Fruit fly (Drosophila melanogaster): Measurements from ENCODE around the gene Lcp65Ae.
"Not testable (repeated sequence)": the region's sequence is repeated elsewhere in the genome, so short reads cannot be mapped to it uniquely, and the experiment has no call there.

Gene Lcp65Ae

DNA sequence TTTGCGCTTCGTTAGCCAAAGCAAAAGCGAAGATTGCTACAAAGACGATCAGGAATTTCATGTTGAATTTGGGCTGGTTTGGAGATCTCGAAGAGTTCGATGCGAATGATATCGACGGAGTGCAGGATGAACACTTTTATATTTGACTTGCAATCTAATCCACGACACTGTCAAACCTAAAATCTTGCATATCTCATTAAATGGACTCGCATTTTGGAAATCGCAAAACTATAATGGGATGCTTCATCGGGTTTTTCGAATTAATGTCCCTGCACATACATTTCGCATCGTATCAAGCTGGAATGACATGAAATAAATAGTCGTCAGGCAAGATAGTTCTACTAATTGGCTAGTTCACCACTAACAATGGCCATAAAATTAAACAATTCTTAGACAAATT, at the start of gene Lcp65Ae:
Gene Lcp65Ae, minus strand, starts transcription at position 101 of the 400 bp plus-strand sequence.
- no peak for TF ChIP-seq CG8478 (optimal IDR thresholded peaks at IDR 0.05)
- TF ChIP-seq CTCF (optimal IDR thresholded peaks at IDR 0.05) = no peak

DNA sequence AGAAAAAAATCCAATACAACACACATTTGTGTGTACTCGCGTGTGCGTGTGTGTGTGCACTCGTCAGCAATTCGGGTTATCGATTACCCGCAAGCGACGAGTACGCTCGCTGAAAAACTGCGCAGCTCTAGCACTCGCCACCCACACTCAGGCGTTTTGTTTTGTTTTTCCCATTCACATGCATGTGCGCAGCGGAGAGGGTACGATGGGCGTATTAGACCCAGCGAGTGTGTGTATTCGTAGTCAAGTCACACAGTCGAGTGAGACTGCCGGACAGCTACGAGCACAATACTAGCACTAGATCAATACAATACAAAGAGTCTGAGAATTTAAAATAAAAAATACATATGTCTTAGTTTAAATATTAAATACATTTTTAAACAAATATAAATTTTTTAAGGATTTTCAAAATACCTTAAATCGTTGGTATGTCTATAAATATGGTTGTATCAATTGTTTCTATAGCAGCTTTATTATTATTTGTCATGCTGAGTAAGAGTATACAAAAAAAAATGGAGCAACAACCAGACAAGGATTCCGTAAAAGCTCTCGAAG, 47.0 kb upstream of the Lcp65Ae start, which contains the start of the genes D19B and CG43293:
Gene D19B, minus strand, starts transcription at position 37 of the 555 bp plus-strand sequence.
Gene CG43293, plus strand, starts transcription at position 306 of the 555 bp plus-strand sequence.
- no peak for TF ChIP-seq CG8478 (optimal IDR thresholded peaks at IDR 0.05)
- TF ChIP-seq CTCF (optimal IDR thresholded peaks at IDR 0.05) = peak; percentile 30 to 53

DNA sequence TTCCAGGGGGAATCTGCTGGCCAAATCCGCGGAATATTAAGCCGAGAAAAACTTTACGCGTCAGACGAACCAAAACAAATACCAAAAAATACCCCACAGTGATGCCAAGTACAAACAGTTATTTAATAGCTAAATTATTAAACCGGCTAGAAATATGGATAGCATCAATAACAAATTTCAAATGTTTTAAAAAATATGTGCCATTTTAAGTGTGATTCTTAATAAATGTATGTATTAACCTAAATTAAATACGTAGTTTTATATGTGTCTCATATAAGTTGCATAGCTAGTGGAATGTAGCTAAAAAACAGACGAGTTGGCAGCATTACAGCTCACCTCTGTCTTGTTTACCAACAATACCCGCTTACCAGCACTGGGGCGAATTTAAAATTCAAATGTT, 43.9 kb upstream of the Lcp65Ae start, which contains the start of gene CG10274:
Gene CG10274, minus strand, starts transcription at position 54 of the 400 bp plus-strand sequence.
- TF ChIP-seq CG8478 (optimal IDR thresholded peaks at IDR 0.05) = no peak
- TF ChIP-seq CTCF (optimal IDR thresholded peaks at IDR 0.05) = no peak

DNA sequence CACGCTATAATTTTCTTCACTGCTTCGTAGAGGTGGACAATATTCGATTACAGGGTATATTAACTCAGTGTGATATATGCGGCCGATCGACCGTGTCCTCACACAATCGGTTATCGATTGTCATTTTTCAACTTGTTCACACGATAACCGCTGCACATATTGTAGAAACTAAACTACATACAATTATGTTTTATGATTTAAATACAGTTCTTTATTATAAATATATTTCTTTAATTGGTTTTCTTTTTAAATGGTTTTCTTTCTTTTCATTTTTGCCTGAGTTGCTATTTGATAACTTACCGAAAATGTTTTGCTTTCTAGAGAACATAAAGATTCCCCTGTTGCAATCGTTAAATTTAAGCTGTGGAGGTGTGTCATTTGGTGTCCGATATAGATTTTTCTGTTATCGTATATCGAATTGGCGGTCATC, 35.9 kb upstream of the Lcp65Ae start, which contains the start of the genes fmt and CG7376:
Gene fmt, minus strand, starts transcription at position 55 of the 430 bp plus-strand sequence.
Gene CG7376, plus strand, starts transcription at position 423 of the 430 bp plus-strand sequence.
- TF ChIP-seq CG8478 (optimal IDR thresholded peaks at IDR 0.05) (no peak), CTCF (optimal IDR thresholded peaks at IDR 0.05) (no peak)

DNA sequence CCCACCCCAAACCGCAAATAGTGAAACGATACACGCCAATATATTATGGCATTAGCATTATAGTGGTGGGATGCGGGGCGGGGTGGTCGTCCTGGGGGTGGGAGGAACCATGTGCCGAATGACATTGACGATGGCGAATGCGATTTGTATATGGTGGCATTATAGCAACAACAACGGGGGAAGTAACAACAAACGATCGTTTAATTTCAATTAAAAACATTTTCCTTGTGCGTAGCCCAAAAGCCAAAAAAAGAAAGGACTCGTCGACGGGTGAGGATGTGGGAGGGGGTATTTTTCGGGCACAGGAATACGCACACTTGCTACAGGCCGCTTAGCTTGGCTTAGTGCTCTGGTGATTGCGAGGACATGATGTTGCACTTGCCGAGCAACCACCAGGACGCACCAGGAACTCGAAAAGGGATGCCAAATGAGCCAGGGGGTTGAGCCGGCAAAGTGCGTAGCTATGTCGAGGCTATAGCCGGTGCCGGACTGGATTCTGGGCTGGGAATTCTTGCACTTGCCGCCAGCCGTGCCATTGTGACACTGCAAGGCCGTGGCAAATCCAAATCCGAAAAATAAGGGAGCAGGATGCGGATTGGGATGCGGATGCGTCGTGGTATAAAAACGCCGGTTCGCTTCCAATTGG, 24.7 kb upstream of the Lcp65Ae start, which contains the start of gene Prdm13:
Gene Prdm13, plus strand, starts transcription at position 645 of the 646 bp plus-strand sequence.
- TF ChIP-seq CTCF (optimal IDR thresholded peaks at IDR 0.05) (no peak), CG8478 (optimal IDR thresholded peaks at IDR 0.05) (no peak)

DNA sequence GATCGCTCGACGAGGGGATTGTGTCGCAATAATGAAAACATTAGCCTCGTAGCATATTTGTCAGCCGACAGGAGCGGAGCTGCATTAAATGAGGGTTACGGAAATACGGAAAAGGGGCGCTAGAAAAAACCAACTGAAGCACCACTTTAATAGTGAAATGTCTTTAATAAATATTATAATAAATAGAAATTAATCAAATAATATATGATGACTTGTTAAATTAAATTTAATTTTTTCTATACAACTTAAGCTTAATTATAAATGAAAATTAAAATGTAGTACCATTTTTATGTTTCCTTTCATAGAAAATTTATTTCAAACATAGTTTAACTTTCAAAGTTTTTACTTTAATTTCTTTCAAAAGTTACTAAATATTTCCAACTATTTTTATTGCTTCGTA, 24.1 kb upstream of the Lcp65Ae start:
- TF ChIP-seq CG8478 (optimal IDR thresholded peaks at IDR 0.05) = no peak
- no peak for TF ChIP-seq CTCF (optimal IDR thresholded peaks at IDR 0.05)

DNA sequence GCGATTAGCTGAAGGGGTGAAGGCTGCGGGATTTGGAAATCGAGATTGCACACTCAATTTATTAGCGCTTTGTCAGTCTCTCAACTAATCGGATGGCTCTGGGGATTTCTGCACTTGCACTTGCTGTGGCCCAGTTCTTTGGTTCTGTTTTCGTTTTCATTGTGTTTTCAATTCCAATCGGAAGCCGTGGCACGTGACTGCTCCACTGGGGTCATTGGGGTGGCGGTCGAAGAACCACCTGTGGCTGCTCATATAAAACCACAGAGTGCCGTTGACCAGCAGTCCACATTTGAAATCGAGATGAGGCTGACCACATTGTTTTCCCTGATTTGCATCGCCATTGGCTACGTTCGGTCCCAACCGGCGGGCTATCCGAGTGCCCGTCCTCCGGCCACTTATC, 22.6 kb upstream of the Lcp65Ae start, which contains the start of gene Cpr65Az:
Gene Cpr65Az, plus strand, starts transcription at position 301 of the 400 bp plus-strand sequence.
- TF ChIP-seq CG8478 (optimal IDR thresholded peaks at IDR 0.05) (no peak), CTCF (optimal IDR thresholded peaks at IDR 0.05) (no peak)

DNA sequence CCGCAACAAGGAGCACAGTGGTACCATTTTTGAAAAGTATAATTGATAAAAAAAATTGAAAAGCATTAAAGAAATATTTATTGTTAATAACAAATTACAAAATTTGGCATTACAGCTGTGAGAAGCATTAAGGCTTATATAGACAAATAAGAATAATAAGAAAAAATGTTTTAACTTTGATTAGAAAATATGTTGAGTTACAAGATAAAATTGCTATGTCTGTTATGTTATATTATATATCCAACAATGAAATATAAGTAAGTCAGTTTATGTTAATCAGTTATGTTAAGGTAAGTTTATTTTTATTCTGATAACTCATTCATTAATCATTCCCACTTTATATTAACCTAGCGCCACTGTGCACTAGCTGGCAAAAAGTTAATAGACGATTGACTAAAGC, 21.9 kb upstream of the Lcp65Ae start:
- TF ChIP-seq CTCF (optimal IDR thresholded peaks at IDR 0.05) = no peak
- no peak for TF ChIP-seq CG8478 (optimal IDR thresholded peaks at IDR 0.05)

DNA sequence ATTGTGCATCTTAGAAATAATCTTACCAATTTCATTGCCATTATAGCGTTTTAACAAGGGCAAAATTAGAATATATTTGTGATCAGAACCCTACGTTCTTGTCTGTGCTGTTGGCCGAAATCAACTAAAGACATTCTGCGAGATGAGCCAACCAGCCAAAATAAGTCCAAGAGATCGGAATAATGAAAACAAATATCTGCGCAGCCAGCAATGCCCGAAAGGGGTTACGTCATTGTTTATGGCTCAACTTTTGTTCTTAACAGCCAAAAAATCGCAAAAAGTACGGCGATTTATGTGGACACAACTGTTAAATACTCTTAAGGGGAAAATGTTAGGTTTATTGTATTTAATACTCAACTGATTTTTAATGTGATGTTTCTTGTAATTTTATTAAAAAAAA, 20.6 kb upstream of the Lcp65Ae start, which contains the start of gene Cpr65Ay:
Gene Cpr65Ay, minus strand, starts transcription at position 101 of the 400 bp plus-strand sequence.
- no peak for TF ChIP-seq CTCF (optimal IDR thresholded peaks at IDR 0.05)
- TF ChIP-seq CG8478 (optimal IDR thresholded peaks at IDR 0.05) = no peak

DNA sequence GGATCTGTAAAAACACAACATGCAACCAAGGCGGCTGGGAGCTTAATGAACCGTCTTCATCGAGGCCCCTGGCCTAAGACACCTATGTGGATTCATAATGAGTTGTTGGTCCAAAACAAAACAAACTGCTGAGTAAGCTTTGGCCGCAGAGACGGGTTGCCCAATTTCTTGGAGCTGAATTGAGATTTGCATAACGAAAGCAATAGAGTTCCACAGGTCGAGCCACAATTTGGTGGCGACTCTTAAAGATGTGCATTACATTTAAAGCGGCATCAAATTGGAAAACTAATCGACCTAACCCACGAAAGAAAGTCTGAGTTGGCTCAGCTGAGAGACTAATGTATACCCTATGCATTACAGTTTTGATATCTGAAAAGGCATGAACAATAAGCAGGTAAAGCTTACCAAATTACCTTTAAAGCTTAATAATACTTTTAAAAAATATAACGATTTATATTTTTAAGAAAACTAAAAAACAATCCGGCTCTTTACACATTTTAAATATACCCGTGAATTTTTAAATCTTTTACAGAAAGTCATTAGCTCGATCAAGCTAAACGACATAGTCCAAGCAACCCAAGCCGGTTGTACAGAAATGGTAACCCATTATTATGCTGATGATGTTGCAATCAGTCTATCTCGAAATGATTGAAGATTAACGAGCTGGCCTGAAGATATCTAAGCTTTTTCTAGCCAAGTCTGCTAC, 19.6 kb upstream of the Lcp65Ae start, which contains the start of gene CG13297:
Gene CG13297, minus strand, starts transcription at position 51 of the 706 bp plus-strand sequence.
- TF ChIP-seq CG8478 (optimal IDR thresholded peaks at IDR 0.05) (no peak), CTCF (optimal IDR thresholded peaks at IDR 0.05) (no peak)

DNA sequence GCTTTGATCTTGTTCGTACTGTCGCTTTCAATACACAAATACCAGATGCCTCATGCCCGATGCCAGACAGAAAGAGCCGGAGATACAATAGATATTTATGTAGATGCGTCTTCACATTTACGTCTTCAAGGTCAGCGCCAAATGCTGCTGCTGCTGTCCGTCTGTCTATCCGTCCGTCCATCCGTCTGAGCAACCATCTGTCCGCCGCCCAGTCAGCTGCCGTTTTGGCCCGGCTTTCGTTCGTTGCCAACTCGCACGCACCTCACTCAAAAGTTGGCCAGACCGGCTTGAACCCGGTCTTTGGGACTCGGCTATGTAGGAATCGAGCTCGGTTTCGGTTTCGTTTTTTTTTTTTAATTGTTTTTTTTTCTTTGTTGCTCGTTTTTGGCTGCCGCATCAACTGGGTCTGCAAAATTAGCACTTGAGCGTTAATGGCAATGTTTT, 17.1 kb upstream of the Lcp65Ae start:
- TF ChIP-seq CG8478 (optimal IDR thresholded peaks at IDR 0.05) = no peak
- TF ChIP-seq CTCF (optimal IDR thresholded peaks at IDR 0.05) = no peak

DNA sequence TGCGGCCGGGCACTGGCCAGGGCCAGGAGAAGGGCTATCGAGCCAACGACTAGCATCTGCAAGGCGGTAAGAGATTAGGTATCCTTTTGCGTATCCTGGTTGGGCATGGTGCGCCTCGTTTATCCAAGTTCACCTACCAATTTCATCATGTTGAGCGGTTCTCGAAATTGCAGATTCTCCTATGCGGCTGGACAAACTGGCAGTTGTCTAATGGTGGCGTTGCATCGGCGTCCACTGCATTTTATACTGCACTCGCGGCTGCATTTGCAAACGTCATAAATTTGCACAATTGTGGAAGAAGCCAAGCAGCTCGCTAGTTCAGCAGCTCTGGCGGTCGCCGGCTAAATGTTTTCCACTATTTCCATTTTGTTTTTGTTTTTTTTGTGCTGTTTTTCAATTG, 14.6 kb upstream of the Lcp65Ae start, which contains the start of gene Acp65Aa:
Gene Acp65Aa, minus strand, starts transcription at position 215 of the 400 bp plus-strand sequence.
- no peak for TF ChIP-seq CTCF (optimal IDR thresholded peaks at IDR 0.05)
- TF ChIP-seq CG8478 (optimal IDR thresholded peaks at IDR 0.05) = no peak

DNA sequence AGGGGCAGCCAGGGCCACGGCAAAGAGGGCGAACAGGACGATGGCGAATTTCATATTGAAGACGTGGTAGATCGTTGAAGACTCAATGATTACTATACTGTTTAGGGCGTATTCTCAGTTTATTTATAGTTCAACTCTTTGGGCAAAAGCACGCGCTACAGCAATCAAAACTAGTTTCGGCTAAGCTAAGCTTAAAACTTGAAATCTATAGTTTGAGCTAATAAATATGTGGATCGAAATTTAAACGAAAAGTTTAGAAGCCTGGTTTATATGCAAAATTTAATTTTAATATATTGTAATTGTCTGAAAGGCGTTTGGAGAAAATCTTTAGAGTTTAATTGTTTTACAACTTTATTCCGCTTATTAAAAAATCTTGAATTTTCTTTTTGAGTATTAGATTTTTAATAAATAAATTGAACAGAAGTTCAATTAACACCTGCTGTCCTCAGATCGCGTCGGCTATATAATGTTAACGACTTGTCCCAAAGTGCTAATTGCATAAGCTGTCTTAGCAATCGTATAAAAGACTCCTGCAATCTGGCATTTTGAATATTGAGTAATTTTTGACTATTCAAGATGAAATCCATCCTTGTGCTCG, 12.9 kb upstream of the Lcp65Ae start, which contains the start of the genes Cpr65Ax2 and Lcp65Aa:
Gene Cpr65Ax2, minus strand, starts transcription at position 101 of the 598 bp plus-strand sequence.
Gene Lcp65Aa, plus strand, starts transcription at position 548 of the 598 bp plus-strand sequence.
- TF ChIP-seq CTCF, CG8478 (optimal IDR thresholded peaks at IDR 0.05): not testable (repeated sequence)

DNA sequence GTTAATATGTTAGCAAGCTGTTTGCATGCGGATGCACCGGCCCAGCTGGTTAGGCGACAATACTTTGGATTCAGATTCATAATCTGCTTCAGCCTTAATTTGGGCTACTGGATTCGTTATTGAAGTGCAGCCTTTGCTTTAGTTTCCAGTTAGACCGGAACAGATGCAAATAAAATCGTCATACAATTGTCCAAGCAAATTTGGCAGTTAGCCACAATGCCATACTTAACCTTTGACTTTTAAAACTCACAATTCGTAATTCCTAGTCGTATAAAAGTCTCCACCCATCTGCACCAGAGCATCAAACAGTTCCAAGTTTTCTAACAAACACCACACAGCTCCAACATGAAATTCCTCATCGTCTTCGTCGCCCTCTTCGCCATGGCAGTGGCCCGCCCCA, 11.3 kb upstream of the Lcp65Ae start, which contains the start of gene Lcp65Ab1:
Gene Lcp65Ab1, plus strand, starts transcription at position 301 of the 400 bp plus-strand sequence.
- not testable (repeated sequence) for TF ChIP-seq CG8478, CTCF (optimal IDR thresholded peaks at IDR 0.05)
